Worm (Caenorhabditis elegans): ENCODE measurements around the gene lgc-11.

Gene lgc-11

DNA sequence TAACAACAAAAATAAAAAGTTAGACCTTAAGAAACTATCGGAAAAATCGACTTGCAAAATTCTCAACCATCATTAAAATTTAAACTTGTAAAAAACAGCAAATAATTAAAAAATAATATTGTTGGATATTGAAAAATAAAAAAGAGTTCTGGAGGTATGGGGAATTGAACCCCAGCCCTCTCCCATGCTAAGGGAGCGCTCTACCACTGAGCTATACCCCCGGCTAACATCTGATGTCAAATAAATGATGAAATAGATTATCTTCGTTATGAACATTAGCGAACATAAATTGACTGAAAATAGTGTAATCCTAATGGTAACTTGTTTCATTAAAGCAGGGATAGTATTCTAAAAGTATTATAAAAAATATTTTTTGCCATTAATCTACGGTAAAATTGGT lies 708 bp upstream of the lgc-11 start:
- TF ChIP-seq unc-62 (GFP tag; optimal IDR thresholded peaks at IDR 0.05) = no peak

DNA sequence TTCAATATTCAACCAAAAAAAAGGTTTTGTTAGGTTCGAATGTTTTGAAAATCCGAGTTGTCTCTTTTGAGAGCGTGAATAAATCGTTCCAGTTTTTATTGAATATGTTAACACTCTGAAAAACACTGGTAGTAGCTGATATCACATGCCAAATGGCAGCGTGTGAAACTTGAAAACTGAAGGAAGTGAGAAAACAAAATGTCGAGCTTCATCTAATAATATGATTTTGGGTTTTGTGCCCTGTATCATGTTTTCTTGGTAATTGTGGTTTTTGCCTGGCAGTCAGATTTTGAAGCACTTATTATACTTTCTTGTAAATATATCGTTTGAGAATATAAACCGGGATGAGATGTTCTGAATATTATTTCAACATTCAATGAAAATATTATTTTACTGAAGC lies 3.6 kb downstream of the lgc-11 start, which contains the start of gene F48E3.6:
F48E3.6 (minus strand) TSS at position 101 of the 400 bp plus-strand sequence.
- no peak for TF ChIP-seq unc-62 (GFP tag; optimal IDR thresholded peaks at IDR 0.05)

DNA sequence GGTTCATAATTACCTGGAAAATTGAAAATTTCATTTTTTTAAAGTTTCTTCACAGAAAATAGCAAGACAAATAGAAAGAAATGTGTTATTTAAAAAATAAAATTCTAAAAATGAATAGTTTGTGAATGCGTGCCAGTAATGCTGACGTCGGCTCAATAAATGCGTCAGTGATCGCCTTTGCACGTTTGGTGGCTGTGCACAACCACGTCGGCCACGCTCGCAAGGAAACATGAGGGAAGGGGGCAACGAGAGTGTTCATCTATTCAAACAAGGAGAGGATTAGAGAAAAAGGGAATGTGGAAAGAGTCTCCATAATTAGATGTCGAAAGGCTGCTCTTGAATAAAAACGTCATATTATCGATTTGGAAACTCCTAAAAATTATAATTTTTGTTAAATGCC lies 5.5 kb downstream of the lgc-11 start, which contains the start of gene uggt-1:
uggt-1 (minus strand) TSS at position 13 of the 400 bp plus-strand sequence.
- no peak for TF ChIP-seq unc-62 (GFP tag; optimal IDR thresholded peaks at IDR 0.05)

DNA sequence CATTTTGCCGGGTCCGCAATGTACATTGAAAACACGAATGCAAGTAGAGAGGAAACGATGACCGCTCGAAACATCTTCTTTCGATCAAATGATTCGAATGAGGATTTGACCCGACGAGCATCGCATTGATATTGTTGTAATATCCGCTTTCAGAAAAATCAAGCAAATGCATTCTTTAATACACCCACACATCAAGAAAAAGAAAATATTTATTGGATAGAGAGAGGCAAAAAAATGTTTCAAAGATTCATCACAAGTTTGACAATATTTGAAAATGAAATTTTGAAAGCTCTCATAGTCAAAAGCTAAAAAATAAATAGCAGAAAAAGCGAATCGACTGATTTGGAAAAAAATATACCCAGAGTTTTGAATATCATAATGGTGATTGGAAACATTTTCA lies 10.9 kb downstream of the lgc-11 start, which contains the start of gene try-14:
try-14 (minus strand) TSS at position 101 of the 400 bp plus-strand sequence.
- no peak for TF ChIP-seq unc-62 (GFP tag; optimal IDR thresholded peaks at IDR 0.05)

DNA sequence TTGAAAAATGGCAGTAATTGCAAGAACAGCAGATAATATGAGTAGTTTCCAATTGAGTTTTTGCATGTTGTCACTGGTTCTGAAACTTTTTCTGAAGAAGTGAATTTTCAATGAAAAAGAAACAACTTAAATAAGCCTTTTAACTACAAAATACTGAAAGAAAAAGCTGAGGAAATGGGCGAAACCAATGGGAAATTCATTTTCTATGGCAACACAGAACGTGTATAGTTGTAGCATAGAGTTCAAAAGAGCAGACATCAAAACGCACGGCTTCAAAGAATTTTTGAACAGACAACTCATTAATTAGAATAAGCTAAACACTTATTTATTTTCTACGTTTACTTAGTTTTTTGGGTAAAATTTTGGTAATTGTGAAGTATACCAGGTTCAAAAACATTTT lies 13.4 kb downstream of the lgc-11 start, which contains the start of gene F48E3.2:
F48E3.2 (minus strand) TSS at position 101 of the 400 bp plus-strand sequence.
- no peak for TF ChIP-seq unc-62 (GFP tag; optimal IDR thresholded peaks at IDR 0.05)

DNA sequence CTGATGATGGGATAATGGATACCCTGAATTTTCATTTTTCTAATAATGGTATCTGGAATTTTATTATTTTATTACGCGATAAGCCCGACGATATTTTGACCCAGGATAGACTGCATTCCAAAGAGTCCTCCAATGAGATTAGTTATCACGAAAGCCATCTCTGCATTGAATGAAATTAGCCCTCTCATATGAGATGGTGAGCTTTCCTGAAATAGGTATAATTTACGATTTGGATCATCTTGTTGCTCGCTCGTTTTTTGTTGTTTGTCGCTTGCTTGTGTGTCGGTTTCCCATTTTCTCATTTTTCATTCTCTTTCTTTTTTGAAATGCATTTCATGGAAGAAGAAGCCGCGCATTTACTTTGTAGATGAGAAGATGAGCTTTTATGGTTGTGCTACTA lies 14.9 kb downstream of the lgc-11 start:
- TF ChIP-seq unc-62 (GFP tag; optimal IDR thresholded peaks at IDR 0.05) = no peak

DNA sequence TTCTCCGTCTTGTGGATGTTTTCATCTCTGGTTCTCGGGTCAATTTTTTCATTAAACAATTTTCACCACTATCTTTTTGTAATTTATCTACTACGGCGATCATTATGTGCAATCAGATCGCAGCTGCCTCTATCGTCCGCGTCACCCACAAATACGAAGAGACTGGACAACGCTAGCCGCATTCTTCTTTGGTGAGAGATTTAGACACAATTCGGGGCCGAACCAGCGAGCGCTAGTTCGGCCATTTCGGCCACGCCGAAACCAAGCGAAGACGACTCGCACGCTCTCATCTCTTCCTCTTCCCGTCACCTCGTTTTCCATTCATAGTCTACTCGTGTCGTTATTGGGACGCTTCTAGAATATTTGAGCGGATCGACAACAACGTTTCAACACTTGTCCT lies 20.7 kb downstream of the lgc-11 start, which contains the start of gene gly-12:
gly-12 (plus strand) TSS at position 117 of the 400 bp plus-strand sequence.
- TF ChIP-seq unc-62 (GFP tag; optimal IDR thresholded peaks at IDR 0.05) = no peak

DNA sequence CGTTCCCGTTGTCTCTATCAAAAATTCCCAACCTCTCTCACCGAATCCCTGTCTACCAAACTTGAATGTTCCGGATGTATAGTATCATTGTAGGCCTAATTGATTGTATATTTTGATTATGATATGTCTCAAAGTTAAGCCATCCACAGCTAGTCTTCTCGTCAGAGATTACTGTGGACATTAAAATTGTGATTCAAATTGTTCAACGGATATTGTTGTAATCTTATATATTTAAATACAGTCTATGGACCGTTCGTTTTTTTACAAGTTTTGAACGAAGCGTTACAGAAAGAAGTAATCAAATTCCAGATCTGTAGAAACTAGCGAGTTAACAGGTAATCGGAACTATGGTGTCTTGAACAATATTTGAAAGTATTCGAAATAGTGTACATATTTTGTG lies 25.7 kb downstream of the lgc-11 start, which contains the start of gene F48E3.9:
F48E3.9 (plus strand) TSS at position 301 of the 400 bp plus-strand sequence.
- TF ChIP-seq unc-62 (GFP tag; optimal IDR thresholded peaks at IDR 0.05) = no peak

DNA sequence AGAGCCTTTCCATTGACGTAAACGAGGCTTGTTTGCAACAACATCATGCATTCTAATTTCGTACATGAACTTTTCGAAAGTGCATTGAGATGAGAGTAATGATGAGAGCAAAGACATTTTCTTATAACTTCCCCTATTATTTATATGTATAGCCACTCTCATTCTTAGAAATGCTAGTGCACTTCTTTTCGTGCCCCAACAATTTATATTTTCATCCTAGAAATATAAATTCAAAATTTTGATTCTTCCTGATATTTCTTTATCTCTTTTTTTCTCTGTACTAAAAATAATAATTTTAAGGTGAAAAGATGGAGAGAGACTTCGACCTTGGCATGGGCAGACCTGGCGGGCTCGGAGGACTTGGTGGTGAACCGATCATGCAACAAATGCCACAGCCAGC lies 27.5 kb downstream of the lgc-11 start, which contains the start of gene mek-1:
mek-1 (plus strand) TSS at position 301 of the 400 bp plus-strand sequence.
- TF ChIP-seq unc-62 (GFP tag; optimal IDR thresholded peaks at IDR 0.05) = no peak

DNA sequence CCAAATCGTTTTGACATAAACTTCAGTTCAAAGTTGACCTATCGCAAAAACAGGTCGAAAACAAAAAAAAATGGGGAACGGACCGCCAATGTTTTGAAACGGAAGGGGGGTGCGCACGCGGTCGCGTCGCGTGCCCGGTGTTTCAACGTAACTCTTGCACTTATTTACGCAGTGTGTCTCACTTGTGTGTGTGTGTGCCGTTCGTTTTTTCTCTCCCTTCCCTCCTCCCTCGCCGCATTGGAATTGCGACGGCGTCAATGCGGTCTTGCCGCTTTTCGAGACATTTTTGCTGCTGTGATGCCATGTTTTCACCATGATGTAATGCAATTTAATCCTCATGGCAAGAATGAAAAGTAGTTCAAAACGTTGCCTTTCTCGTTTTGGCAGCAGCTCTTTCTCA lies 28.0 kb downstream of the lgc-11 start:
- no peak for TF ChIP-seq unc-62 (GFP tag; optimal IDR thresholded peaks at IDR 0.05)

DNA sequence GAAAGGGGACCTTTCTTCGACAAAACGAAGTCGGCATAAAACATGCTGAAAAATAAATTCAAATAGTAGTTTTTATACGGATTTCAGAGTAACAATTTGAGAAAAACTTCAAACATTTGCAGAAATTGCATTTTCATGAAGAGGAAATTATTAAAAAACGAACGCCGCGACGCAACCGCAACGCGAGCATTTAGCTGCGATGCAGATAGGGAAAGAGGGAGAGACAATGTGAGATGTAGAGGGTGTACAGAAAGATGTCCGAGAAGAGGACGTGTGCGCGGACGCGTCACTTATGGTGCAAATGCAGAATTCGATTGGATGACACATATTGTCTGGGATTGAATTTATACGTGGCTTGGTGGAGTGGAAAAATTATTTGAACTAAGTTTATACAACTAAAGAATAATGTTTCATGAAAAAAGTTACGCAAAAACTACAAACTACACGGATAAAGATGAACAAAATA lies 31.4 kb downstream of the lgc-11 start, which contains the start of gene coh-1:
coh-1 (minus strand) TSS at position 51 of the 466 bp plus-strand sequence.
- no peak for TF ChIP-seq unc-62 (GFP tag; optimal IDR thresholded peaks at IDR 0.05)

DNA sequence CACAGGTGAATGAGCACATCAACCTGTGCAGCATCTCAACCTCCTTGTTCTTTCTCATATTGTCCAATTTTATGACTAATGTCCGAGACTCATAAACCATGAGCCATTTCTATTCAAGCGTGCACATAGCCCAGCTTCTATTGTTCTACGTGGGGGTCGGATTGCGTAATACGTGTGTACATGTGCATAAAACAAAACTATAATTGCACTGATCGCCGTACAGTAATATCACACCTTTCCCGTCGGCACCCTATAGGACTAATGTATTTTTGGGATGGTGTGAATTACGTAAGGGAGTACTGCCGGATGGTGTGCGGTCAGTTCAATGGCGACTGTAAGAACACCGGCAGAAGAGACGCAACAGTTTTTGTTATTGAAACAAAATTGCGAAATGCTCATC lies 36.5 kb downstream of the lgc-11 start:
- TF ChIP-seq unc-62 (GFP tag; optimal IDR thresholded peaks at IDR 0.05) = no peak

DNA sequence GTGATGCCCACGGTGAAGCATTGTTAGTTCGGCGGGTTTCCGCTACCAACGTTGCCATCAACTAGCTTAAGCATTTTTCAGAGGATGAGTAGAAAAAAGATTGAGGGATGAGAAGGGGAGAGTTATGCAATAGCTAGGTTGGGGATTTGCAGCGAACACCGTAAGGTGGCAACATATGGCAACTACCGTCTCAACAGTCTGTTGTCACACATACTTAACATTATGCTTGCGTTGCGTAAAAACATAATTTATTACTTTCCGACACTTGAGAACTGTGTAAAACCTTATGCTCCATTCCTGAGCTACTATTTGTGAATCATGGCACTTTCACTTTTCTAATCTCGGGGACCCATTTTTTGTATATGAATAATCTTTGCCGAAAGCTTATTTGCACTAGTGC lies 39.8 kb downstream of the lgc-11 start:
- no peak for TF ChIP-seq unc-62 (GFP tag; optimal IDR thresholded peaks at IDR 0.05)

DNA sequence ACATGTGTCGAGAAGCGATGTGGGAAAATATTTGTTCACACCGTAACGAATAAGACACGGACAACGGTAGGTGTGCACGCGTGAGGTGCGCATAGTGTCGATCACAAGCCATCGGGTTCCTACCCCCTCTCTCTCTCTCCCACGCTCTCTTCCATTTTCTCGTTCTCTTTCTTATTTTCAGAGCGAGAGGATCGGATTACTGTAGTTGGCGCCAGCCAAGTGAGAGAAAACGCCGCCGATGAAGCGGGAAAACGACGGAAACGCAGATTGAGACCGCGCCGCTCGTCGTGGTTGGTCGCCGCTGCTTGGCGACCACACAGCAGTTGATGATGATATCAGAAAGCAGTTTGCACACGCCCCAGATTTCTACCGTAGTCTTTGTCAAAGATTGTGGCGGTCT lies 42.0 kb downstream of the lgc-11 start:
- no peak for TF ChIP-seq unc-62 (GFP tag; optimal IDR thresholded peaks at IDR 0.05)

DNA sequence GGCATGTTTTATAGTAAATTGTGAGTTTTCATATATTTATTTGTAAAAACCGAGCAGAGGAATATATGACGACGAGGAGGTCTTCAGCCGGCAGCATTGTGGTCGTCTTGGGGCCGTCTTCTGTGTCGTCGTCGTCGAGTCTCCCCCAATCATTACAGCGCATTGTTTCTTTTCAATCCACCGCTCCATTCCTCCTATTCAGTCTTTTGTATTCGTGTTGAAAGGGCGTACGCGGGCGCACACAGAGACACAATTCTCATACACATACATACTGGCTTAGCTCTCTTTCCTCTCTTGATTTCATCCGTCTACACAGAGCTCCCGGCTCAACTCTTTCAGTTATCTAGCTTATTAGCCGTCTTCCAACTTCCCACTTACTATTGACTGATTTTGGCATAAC lies 42.8 kb downstream of the lgc-11 start, which contains the start of gene sox-2:
sox-2 (minus strand) TSS at position 100 of the 400 bp plus-strand sequence.
- no peak for TF ChIP-seq unc-62 (GFP tag; optimal IDR thresholded peaks at IDR 0.05)

DNA sequence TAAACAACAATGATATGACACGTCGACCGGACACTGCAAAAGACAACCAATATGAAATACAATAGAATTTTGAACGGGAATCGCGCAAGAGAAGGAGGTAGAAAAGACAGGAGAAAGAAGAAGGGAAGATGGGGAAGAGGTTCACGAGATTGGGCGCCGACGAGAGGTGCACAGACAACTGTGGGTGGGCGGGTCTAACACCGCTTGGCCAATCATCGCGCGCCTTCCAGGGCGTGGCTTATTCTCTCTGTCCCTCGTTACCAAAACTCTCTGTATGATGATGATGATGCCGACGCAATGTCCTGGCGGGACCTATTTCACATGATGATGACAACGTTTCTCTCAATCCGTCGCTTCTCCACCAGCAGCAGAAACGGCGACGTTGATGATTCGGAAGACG lies 45.9 kb downstream of the lgc-11 start:
- TF ChIP-seq unc-62 (GFP tag; optimal IDR thresholded peaks at IDR 0.05) = no peak

DNA sequence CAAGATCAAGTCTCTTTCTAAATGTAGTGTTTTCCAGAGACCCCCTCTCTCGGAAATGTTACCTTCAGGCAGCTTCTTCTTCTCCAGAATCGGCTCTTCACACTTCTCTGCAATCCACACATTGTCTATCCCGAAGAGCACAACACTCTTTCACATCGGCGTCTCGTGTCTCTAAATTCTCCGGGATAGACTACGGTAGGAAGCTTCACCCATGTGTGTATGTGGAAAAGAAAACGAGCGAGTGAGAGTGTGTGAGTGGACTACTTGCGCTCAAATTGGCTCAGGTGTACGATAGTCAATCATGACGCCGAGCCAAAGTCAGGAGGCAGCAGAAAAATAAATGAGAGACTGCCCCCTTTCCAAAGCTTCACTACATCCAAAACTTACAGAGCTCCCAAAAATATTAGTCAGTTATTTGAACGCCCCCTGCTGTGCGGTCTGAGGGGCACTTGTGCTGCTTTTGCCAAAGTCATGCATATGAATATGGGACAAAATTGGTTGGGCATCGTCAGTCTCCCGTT lies 49.2 kb downstream of the lgc-11 start:
- TF ChIP-seq unc-62 (GFP tag; optimal IDR thresholded peaks at IDR 0.05) = no peak
